Worm (Caenorhabditis elegans): ENCODE data around the gene F56D2.8.

The F56D2.8 gene

DNA sequence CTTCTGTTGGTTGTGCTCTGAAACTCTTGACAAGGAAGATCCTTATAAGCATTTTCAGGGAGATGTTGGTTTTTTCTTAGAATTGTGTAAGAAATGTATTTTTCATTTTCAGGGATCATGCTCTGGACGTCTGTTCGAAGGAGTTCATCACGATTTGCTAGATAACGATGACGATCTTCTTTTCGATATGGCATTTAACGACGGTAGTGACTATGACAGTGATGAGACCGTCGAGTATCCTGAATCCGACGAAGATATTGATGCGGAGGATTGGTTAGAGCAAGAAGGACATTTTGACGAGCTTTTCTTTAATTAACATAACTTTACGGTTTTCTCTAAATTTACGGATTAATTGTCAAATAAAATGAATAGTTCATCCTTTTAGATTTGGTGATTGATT is 6.1 kb upstream of the F56D2.8 start:
- no peak for TF ChIP-seq klf-2 (GFP tag; conservative IDR thresholded peaks at IDR 0.05)
- no peak for TF ChIP-seq flt-1 (GFP tag; IDR thresholded peaks at IDR 0.05)

DNA sequence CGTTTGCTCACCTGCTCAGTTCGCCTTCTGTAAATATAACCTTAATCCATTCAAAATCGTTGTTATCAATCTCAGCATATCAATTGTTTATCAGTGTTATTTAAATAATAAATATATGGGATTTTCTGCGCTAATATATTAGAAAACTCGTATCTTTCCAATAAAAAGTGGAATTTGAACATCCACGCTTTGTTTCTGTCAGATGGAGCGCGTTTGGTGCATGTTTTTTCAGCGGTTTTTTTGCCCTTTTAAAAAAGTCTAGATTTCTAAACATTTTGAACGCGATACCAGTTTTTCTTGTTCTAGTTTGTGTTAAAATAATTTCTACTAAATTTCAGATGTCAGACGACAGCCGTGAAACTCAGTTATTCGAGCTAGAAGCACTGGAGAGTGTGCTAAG is 4.3 kb upstream of the F56D2.8 start, which contains the start of gene F56D2.2:
F56D2.2 (plus strand) TSS at position 339 of the 400 bp plus-strand sequence.
- TF ChIP-seq ztf-29 (GFP tag; IDR thresholded peaks at IDR 0.05) (no peak), flt-1 (GFP tag; IDR thresholded peaks at IDR 0.05) (0 out of 2 replicates have a peak, but pooled peaks have one; percentile 44)

DNA sequence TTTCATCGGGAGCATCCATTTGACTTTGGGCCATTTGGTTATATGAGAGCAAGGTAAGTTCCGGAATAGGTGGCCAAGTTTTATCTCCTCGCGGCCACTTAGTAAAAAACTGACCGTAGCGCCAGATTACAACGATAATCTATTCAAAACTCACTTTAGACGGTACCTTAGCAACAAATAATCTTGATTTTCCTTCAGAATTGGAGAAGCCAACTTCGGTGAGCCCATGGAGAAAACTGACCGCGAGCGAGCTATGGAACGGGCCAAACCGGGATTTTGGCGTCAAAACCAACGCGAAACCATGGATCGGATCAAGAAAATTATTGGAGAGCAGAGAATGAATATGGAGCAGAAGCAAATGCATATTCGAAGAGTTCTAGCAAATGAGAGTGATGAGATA is 3.0 kb upstream of the F56D2.8 start:
- TF ChIP-seq ztf-29 (GFP tag; IDR thresholded peaks at IDR 0.05), result no peak
- TF ChIP-seq ref-1 (GFP tag; conservative IDR thresholded peaks at IDR 0.05), result no peak
- no peak for TF ChIP-seq cog-1 (tag; optimal IDR thresholded peaks at IDR 0.05)
- TF ChIP-seq flt-1 (GFP tag; IDR thresholded peaks at IDR 0.05), result no peak
- no peak for TF ChIP-seq med-1 (GFP tag; optimal IDR thresholded peaks at IDR 0.05; ENCODE audit: insufficient read depth)
- TF ChIP-seq ztf-23 (GFP tag; IDR thresholded peaks at IDR 0.05), result no peak
- TF ChIP-seq klf-2 (GFP tag; conservative IDR thresholded peaks at IDR 0.05), result no peak
- TF ChIP-seq tab-1 (GFP tag; IDR thresholded peaks at IDR 0.05), result no peak
- no peak for TF ChIP-seq T22C8.4 (GFP tag; IDR thresholded peaks at IDR 0.05)

DNA sequence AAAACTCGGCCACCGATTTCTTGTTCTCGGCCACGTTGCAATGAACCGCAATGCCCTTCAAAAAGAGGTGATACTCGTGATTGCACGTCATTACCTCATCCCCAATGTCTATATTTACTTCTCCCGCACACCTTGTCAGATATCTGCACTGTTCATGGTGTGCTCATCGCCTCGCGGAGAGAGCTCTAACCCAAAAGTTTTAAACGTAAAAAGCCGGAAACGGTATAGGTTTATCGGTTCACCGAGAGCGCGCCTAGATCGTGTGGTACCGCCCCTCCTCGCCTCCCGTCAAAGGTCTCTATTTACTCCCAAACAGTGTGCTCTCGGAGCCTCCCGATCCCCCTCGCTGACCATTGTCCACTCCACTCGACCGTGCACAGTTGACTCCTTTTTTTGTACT is 2.0 kb upstream of the F56D2.8 start, which contains the start of gene F56D2.3:
F56D2.3 (plus strand) TSS at position 301 of the 400 bp plus-strand sequence.
- TF ChIP-seq tab-1 (GFP tag; IDR thresholded peaks at IDR 0.05) (no peak), ztf-29 (GFP tag; IDR thresholded peaks at IDR 0.05) (no peak), T22C8.4 (GFP tag; IDR thresholded peaks at IDR 0.05) (no peak)

DNA sequence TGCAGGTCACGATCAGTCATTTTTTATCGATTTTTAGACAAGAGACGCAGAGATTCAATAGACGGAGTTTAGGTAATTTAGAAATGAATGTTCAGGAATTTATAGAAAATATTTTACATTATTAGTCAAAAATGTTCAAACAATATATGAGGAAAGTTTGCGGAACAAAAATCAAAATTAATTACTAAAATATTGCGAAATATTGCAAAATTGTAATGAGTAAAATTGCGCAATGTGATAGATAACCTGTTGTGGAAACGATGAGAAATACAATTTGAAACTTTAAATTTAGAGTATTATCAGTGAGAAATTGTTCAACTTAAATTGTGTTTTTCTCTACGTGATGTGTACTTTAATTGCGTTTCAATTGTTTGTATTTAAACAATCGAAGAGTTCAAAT is 1.6 kb downstream of the F56D2.8 start, which contains the start of gene F56D2.5:
F56D2.5 (minus strand) TSS at position 371 of the 400 bp plus-strand sequence.
- no peak for TF ChIP-seq cog-1 (tag; optimal IDR thresholded peaks at IDR 0.05)
- TF ChIP-seq ztf-23 (GFP tag; IDR thresholded peaks at IDR 0.05), result no peak
- no peak for TF ChIP-seq klf-2 (GFP tag; conservative IDR thresholded peaks at IDR 0.05)
- TF ChIP-seq flt-1 (GFP tag; IDR thresholded peaks at IDR 0.05), result no peak
- no peak for TF ChIP-seq tab-1 (GFP tag; IDR thresholded peaks at IDR 0.05)
- no peak for TF ChIP-seq med-1 (GFP tag; optimal IDR thresholded peaks at IDR 0.05; ENCODE audit: insufficient read depth)
- TF ChIP-seq T22C8.4 (GFP tag; IDR thresholded peaks at IDR 0.05), result no peak
- no peak for TF ChIP-seq ztf-29 (GFP tag; IDR thresholded peaks at IDR 0.05)
- no peak for TF ChIP-seq ref-1 (GFP tag; conservative IDR thresholded peaks at IDR 0.05)

DNA sequence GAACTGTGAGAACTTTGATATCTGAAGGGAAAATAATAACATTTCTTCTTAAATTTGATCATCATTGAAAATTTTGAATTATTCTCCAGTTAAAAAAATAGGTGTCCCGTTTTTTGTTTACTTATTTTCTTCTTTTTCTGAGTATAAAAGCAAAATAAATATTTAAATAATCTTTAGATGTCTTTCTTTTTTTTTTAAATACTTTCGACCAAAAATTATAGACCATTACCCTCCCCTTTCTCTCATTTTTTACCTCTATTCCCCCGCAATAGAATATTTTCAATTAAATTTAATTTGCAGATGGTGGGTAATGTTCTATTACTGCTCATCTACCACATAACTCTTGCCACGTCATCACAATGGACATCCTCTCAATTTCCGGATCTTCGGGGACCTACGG is 9.0 kb downstream of the F56D2.8 start, which contains the start of gene molo-1:
molo-1 (plus strand) TSS at position 301 of the 400 bp plus-strand sequence.
- no peak for TF ChIP-seq ztf-29 (GFP tag; IDR thresholded peaks at IDR 0.05)
- TF ChIP-seq tab-1 (GFP tag; IDR thresholded peaks at IDR 0.05), result no peak
- TF ChIP-seq T22C8.4 (GFP tag; IDR thresholded peaks at IDR 0.05), result no peak
- no peak for TF ChIP-seq ref-1 (GFP tag; conservative IDR thresholded peaks at IDR 0.05)
- no peak for TF ChIP-seq klf-2 (GFP tag; conservative IDR thresholded peaks at IDR 0.05)
- TF ChIP-seq ztf-23 (GFP tag; IDR thresholded peaks at IDR 0.05), result no peak
- TF ChIP-seq med-1 (GFP tag; optimal IDR thresholded peaks at IDR 0.05; ENCODE audit: insufficient read depth), result no peak
- TF ChIP-seq cog-1 (tag; optimal IDR thresholded peaks at IDR 0.05), result no peak
- TF ChIP-seq flt-1 (GFP tag; IDR thresholded peaks at IDR 0.05), result no peak

DNA sequence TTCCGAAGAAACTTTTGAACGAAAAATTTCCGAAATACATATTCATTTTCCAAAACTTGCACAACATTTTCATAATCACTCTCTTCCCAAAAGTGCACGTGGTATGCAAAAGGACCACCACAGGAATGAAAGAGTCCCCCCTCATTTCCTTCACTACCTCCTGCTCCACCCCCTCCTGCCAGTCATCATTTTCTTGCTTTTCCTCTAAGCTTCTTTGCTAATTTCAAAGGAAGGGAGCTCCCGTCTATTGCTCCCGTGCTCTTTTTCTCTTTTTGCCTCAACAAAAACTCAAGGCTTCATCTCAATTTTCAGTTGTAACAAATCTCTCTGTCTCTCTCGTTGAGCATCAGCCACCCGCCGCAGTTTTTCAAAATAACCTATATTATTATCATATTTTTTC is 9.9 kb downstream of the F56D2.8 start:
- no peak for TF ChIP-seq ref-1 (GFP tag; conservative IDR thresholded peaks at IDR 0.05)
- no peak for TF ChIP-seq tab-1 (GFP tag; IDR thresholded peaks at IDR 0.05)
- no peak for TF ChIP-seq T22C8.4 (GFP tag; IDR thresholded peaks at IDR 0.05)
- TF ChIP-seq cog-1 (tag; optimal IDR thresholded peaks at IDR 0.05), result no peak
- no peak for TF ChIP-seq klf-2 (GFP tag; conservative IDR thresholded peaks at IDR 0.05)
- TF ChIP-seq ztf-29 (GFP tag; IDR thresholded peaks at IDR 0.05), result no peak
- no peak for TF ChIP-seq med-1 (GFP tag; optimal IDR thresholded peaks at IDR 0.05; ENCODE audit: insufficient read depth)
- TF ChIP-seq ztf-23 (GFP tag; IDR thresholded peaks at IDR 0.05), result no peak
- TF ChIP-seq flt-1 (GFP tag; IDR thresholded peaks at IDR 0.05), result no peak

DNA sequence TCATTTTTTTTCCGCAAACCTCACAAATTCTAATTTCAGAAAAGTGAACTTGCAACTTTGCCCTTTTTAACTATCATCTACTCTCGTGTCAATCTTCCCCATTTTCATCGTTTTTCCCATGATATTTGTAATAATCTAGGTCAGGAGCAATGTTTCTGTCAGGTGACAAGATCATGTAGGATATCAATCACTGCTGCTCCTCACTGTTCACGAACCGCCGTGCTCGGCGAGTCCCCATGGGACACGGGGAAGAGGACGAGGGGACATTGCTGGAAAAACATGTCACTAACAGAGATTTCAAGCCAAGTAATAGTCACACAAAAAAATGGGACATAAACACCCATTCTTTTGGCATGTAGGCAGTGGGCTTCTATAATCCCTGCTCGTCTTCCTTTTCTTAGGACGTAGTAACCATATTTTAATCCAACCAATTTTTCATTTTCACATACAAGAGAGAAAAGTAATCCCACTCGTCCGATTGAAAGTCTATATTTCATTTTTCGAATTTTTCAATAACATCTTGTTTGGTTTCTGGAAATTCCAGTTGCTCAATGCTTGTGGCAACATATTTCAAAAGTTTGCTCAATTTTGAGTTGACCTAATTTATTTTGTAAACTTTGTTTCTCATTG is 11.7 kb downstream of the F56D2.8 start:
- TF ChIP-seq flt-1 (GFP tag; IDR thresholded peaks at IDR 0.05), result no peak
- no peak for TF ChIP-seq cog-1 (tag; optimal IDR thresholded peaks at IDR 0.05)
- TF ChIP-seq ref-1 (GFP tag; conservative IDR thresholded peaks at IDR 0.05), result no peak

DNA sequence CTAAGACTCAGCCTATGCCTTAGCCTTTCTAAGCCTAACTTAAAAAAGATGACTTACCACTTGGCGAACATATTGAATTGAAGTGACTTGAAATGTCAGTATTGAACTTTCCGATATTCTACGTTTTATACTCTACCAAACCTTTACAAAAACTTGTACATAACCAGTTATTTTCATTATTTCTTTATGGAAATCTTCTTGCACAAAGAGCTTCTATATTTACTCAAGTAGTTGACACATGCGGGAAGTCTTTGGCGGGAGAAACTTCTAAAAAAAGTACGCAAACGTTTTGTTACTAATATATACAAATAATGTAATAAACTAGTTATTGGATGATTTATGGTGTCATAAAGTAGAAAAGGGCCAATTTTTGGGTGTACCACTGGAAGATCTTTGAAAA is 14.0 kb downstream of the F56D2.8 start, which contains the start of gene nspb-12:
nspb-12 (minus strand) TSS at position 101 of the 400 bp plus-strand sequence.
- TF ChIP-seq tab-1 (GFP tag; IDR thresholded peaks at IDR 0.05) (no peak), med-1 (GFP tag; optimal IDR thresholded peaks at IDR 0.05; ENCODE audit: insufficient read depth) (no peak), ref-1 (GFP tag; conservative IDR thresholded peaks at IDR 0.05) (no peak), klf-2 (GFP tag; conservative IDR thresholded peaks at IDR 0.05) (no peak), cog-1 (tag; optimal IDR thresholded peaks at IDR 0.05) (no peak), flt-1 (GFP tag; IDR thresholded peaks at IDR 0.05) (no peak), ztf-23 (GFP tag; IDR thresholded peaks at IDR 0.05) (no peak), T22C8.4 (GFP tag; IDR thresholded peaks at IDR 0.05) (no peak), ztf-29 (GFP tag; IDR thresholded peaks at IDR 0.05) (no peak)

DNA sequence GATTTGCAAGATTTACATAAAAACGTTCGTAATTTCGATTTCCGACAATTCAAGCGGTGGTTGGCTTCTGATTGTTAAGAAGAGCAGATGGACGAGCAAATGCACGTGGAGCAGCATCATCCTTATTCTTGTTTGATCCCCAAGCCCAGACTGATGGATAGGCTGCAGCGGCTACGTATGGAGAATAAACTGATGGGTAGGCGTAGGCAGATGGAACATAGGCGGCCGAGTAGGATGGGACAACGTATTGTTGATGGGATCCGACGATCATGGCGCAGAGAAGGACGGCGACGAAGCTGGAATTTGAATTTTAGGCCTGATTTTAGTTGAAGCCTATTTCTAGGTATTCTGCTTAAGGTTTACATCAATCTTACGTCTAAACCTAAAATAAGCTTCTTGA is 14.4 kb downstream of the F56D2.8 start:
- TF ChIP-seq tab-1 (GFP tag; IDR thresholded peaks at IDR 0.05) (0 out of 2 replicates have a peak, but pooled peaks have one; percentile 59), ztf-29 (GFP tag; IDR thresholded peaks at IDR 0.05) (no peak)

DNA sequence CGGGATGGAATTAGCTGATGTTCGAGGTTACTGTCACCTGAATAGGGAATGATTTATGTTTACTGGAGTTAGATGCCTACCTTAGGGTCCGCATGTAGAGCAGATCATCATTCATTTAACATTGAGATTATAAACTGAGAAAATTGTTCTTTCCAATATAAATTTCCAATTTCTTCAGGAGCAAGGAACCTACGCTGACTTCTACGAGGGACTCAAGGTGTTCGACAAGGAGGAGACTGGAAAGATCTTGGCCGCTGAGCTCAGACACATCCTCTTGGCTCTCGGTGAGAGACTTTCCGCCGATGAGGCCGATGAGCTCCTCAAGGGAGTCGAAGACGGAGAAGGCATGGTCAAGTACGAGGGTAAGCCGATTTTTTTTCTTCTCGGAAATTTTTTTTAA is 16.2 kb downstream of the F56D2.8 start:
- TF ChIP-seq klf-2 (GFP tag; conservative IDR thresholded peaks at IDR 0.05) (no peak), ztf-23 (GFP tag; IDR thresholded peaks at IDR 0.05) (peak; percentile 44; the same call in 1 of the 2 replicates), flt-1 (GFP tag; IDR thresholded peaks at IDR 0.05) (no peak)
